Fruit fly (Drosophila melanogaster) whole organism, prepupa: ENCODE results near the gene KLHL18.

ENCODE experiments used
- CG11294 ChIP-seq: fragments of 200-800 bp; sonication (Bioruptor generic); IDR thresholded peaks from 2 replicates; pipeline ENCODE4 v1.3.6; 2022; ENCODE audit warnings: missing biosample characterization, missing genetic modification characterization
- CG15336 ChIP-seq: fragments of 200-800 bp; sonication (Bioruptor generic); IDR thresholded peaks from 2 replicates; pipeline ENCODE4 v1.3.6; 2022; ENCODE audit warnings: missing biosample characterization, missing genetic modification characterization
- CG6276 ChIP-seq: fragments of 200-800 bp; sonication (Bioruptor generic); optimal IDR thresholded peaks from 2 replicates; lab custom pipeline; 2017; ENCODE audit warnings: missing biosample characterization, mild to moderate bottlenecking, missing genetic modification characterization
- Eip75B ChIP-seq: fragments of 200-800 bp; sonication (Bioruptor generic); optimal IDR thresholded peaks from 3 replicates; lab custom pipeline; 2016; ENCODE audit warnings: missing biosample characterization, missing genetic modification characterization
- Hr4 ChIP-seq: fragments of 200-800 bp; sonication (Bioruptor generic); optimal IDR thresholded peaks from 3 replicates; lab custom pipeline; 2016; ENCODE audit warnings: missing biosample characterization, missing genetic modification characterization
- OdsH ChIP-seq: fragments of 200-800 bp; sonication (Bioruptor generic); optimal IDR thresholded peaks from 3 replicates; lab custom pipeline; 2016; ENCODE audit warnings: missing biosample characterization, missing genetic modification characterization
- fd59A ChIP-seq: fragments of 200-800 bp; sonication (Bioruptor generic); optimal IDR thresholded peaks from 2 replicates; lab custom pipeline; 2017; ENCODE audit warnings: missing biosample characterization, mild to moderate bottlenecking, missing genetic modification characterization, missing genetic modification reagents
- lz ChIP-seq: fragments of 200-800 bp; sonication (Bioruptor generic); optimal IDR thresholded peaks from 3 replicates; lab custom pipeline; 2016; ENCODE audit warnings: missing biosample characterization, missing genetic modification characterization

dm6 chr3R:11982547-11982946, 27.7 kb downstream of the KLHL18 start:
- TF ChIP-seq lz (GFP tag; lab: Kevin White, UChicago) (no peak), CG15336 (GFP tag; lab: Robert Waterston, UW) (no peak), Eip75B (GFP tag; lab: Kevin White, UChicago) (no peak), CG6276 (GFP tag; lab: Kevin White, UChicago) (no peak), fd59A (GFP tag; lab: Kevin White, UChicago) (no peak), OdsH (GFP tag; lab: Kevin White, UChicago) (no peak), Hr4 (no peak), CG11294 (GFP tag; lab: Robert Waterston, UW) (no peak)
